Fruit fly (Drosophila melanogaster) S2 (cell line): ENCODE data around the gene BG642167.

Source experiments
- CG8478 ChIP-seq: fragments of >200 bp; optimal IDR thresholded peaks from 2 replicates; lab custom pipeline; 2018
- CTCF ChIP-seq, 2 experiments: fragments of >200 bp; optimal IDR thresholded peaks; 2 replicates each; lab custom pipeline; 2018

Gene BG642167

dm6 chr3R:25806145-25806544, at the start of gene BG642167:
TSS of gene BG642167 (plus strand) at chr3R:25806445.
- TF ChIP-seq CTCF (optimal IDR thresholded peaks at IDR 0.05; lab: Kevin White, UChicago): no peak
- no peak for TF ChIP-seq CG8478 (lab: Kevin White, UChicago)

- TF ChIP-seq CTCF (optimal IDR thresholded peaks at IDR 0.05; lab: Kevin White, UChicago) (no peak), CG8478 (lab: Kevin White, UChicago) (no peak)
These were observed 46.8 kb upstream of the BG642167 start for dm6 chr3R:25759430-25759829.

- TF ChIP-seq CG8478 (lab: Kevin White, UChicago) (no peak), CTCF (optimal IDR thresholded peaks at IDR 0.05; lab: Kevin White, UChicago) (no peak)
These were observed 46.1 kb upstream of the BG642167 start for dm6 chr3R:25760190-25760589.

dm6 chr3R:25762005-25762764, 44.1 kb upstream of the BG642167 start:
- TF ChIP-seq CG8478 (lab: Kevin White, UChicago) (no peak), CTCF (optimal IDR thresholded peaks at IDR 0.05; lab: Kevin White, UChicago) (no peak)

dm6 chr3R:25763005-25763404, 43.2 kb upstream of the BG642167 start, which contains the start of gene LpR1:
TSS of gene LpR1 (minus strand) at chr3R:25763105.
- TF ChIP-seq CTCF (optimal IDR thresholded peaks at IDR 0.05; lab: Kevin White, UChicago) (no peak), CG8478 (lab: Kevin White, UChicago) (no peak)

- TF ChIP-seq CG8478 (lab: Kevin White, UChicago) (no peak), CTCF (optimal IDR thresholded peaks at IDR 0.05; lab: Kevin White, UChicago) (no peak)
These were observed 31.0 kb upstream of the BG642167 start, which contains the start of the genes CG17197 and CG17198 for dm6 chr3R:25775269-25775668. TSS of gene CG17197 (minus strand) at chr3R:25775369. TSS of gene CG17198 (minus strand) at chr3R:25775369.

- TF ChIP-seq CTCF (optimal IDR thresholded peaks at IDR 0.05; lab: Kevin White, UChicago): no peak
These were observed 30.1 kb upstream of the BG642167 start, which contains the start of gene CG17196 for dm6 chr3R:25776137-25776536. TSS of gene CG17196 (minus strand) at chr3R:25776237.

dm6 chr3R:25777098-25777497, 29.1 kb upstream of the BG642167 start, which contains the start of gene CG17195:
TSS of gene CG17195 (minus strand) at chr3R:25777198.
- no peak for TF ChIP-seq CTCF (optimal IDR thresholded peaks at IDR 0.05; lab: Kevin White, UChicago)
- no peak for TF ChIP-seq CG8478 (lab: Kevin White, UChicago)

- TF ChIP-seq CG8478 (lab: Kevin White, UChicago) (no peak), CTCF (optimal IDR thresholded peaks at IDR 0.05; lab: Kevin White, UChicago) (no peak)
These were observed 28.0 kb upstream of the BG642167 start, which contains the start of gene CG4956 for dm6 chr3R:25778205-25778604. TSS of gene CG4956 (minus strand) at chr3R:25778305.

- TF ChIP-seq CTCF (optimal IDR thresholded peaks at IDR 0.05; lab: Kevin White, UChicago): no peak
- no peak for TF ChIP-seq CG8478 (lab: Kevin White, UChicago)
These were observed 23.3 kb upstream of the BG642167 start for dm6 chr3R:25782855-25783424.

- TF ChIP-seq CTCF (optimal IDR thresholded peaks at IDR 0.05; lab: Kevin White, UChicago): no peak
- no peak for TF ChIP-seq CG8478 (lab: Kevin White, UChicago)
These were observed 19.0 kb upstream of the BG642167 start, which contains the start of gene CG4960 for dm6 chr3R:25787198-25787597. TSS of gene CG4960 (minus strand) at chr3R:25787298.

dm6 chr3R:25789355-25789754, 16.9 kb upstream of the BG642167 start, which contains the start of gene CG31380:
TSS of gene CG31380 (minus strand) at chr3R:25789455.
- TF ChIP-seq CG8478 (lab: Kevin White, UChicago) (no peak), CTCF (optimal IDR thresholded peaks at IDR 0.05; lab: Kevin White, UChicago) (no peak)

- TF ChIP-seq CTCF (optimal IDR thresholded peaks at IDR 0.05; lab: Kevin White, UChicago): no peak
- no peak for TF ChIP-seq CG8478 (lab: Kevin White, UChicago)
These were observed 15.9 kb upstream of the BG642167 start, which contains the start of gene CG31093 for dm6 chr3R:25790371-25790770. TSS of gene CG31093 (minus strand) at chr3R:25790471.

- TF ChIP-seq CTCF (optimal IDR thresholded peaks at IDR 0.05; lab: Kevin White, UChicago): no peak
These were observed 14.4 kb upstream of the BG642167 start for dm6 chr3R:25791807-25792206.

- TF ChIP-seq CTCF (optimal IDR thresholded peaks at IDR 0.05; lab: Kevin White, UChicago) (no peak), CG8478 (lab: Kevin White, UChicago) (no peak)
These were observed 4.6 kb downstream of the BG642167 start, which contains the start of gene CG5024 for dm6 chr3R:25810796-25811195. TSS of gene CG5024 (plus strand) at chr3R:25811096.
